Fruit fly (Drosophila melanogaster) whole organism, prepupa: ENCODE measurements around the gene Pp1-87B.

Experiments used
- CG31627 ChIP-seq: fragments of 200-800 bp; sonication (Bioruptor generic); optimal IDR thresholded peaks from 3 replicates; lab custom pipeline; 2016; ENCODE audit warnings: missing biosample characterization, missing genetic modification characterization
- Hr39 ChIP-seq: fragments of 200-800 bp; sonication (Bioruptor generic); optimal IDR thresholded peaks from 2 replicates; lab custom pipeline; 2016; ENCODE audit warnings: missing biosample characterization, missing genetic modification characterization
- fd59A ChIP-seq: fragments of 200-800 bp; sonication (Bioruptor generic); optimal IDR thresholded peaks from 2 replicates; lab custom pipeline; 2017; ENCODE audit warnings: missing biosample characterization, mild to moderate bottlenecking, missing genetic modification characterization, missing genetic modification reagents
- svp ChIP-seq: fragments of 200-800 bp; sonication (Bioruptor generic); peaks from one replicate; lab custom pipeline; 2016; ENCODE audit warnings: missing biosample characterization, missing genetic modification characterization

dm6 chr3R:12433764-12434163 is 8.0 kb upstream of the Pp1-87B start, which contains the start of the genes Aos1 and Srlp:
- TF ChIP-seq fd59A (GFP tag; lab: Kevin White, UChicago) (no peak), Hr39 (GFP tag; lab: Kevin White, UChicago) (no peak), CG31627 (no peak), svp (GFP tag; lab: Kevin White, UChicago) (no peak)
